Worm (Caenorhabditis elegans) whole organism, L3 larva: ENCODE measurements around the gene R160.2.

ENCODE experiments used
- aly-2 ChIP-seq: fragments of 150-350 bp; optimal IDR thresholded peaks from 2 replicates; lab custom pipeline; 2014; ENCODE audit warnings: missing biosample characterization, missing genetic modification characterization
- nhr-11 ChIP-seq: fragments of 150-350 bp; optimal IDR thresholded peaks from 2 replicates; lab custom pipeline; 2014; ENCODE audit warnings: missing biosample characterization, missing genetic modification characterization
- pha-4 ChIP-seq: fragments of 150-350 bp; optimal IDR thresholded peaks from 2 replicates; lab custom pipeline; 2014; ENCODE audit warnings: missing biosample characterization, missing genetic modification reagents, missing genetic modification characterization
- pqm-1 ChIP-seq: fragments of 150-350 bp; optimal IDR thresholded peaks from 2 replicates; lab custom pipeline; 2017; ENCODE audit warnings: missing biosample characterization, missing genetic modification characterization, inconsistent platforms
- sea-2 ChIP-seq: fragments of 150-350 bp; sonication (generic microtip); optimal IDR thresholded peaks from 4 replicates; lab custom pipeline; 2014; ENCODE audit warnings: missing biosample characterization, missing genetic modification reagents, missing genetic modification characterization
- unc-39 ChIP-seq: sonication (generic microtip); optimal IDR thresholded peaks from 4 replicates; lab custom pipeline; 2017; ENCODE audit warnings: missing biosample characterization, missing genetic modification characterization
- ztf-11 ChIP-seq: fragments of 150-350 bp; optimal IDR thresholded peaks from 2 replicates; lab custom pipeline; 2014; ENCODE audit warnings: missing biosample characterization, missing genetic modification characterization

- no peak for TF ChIP-seq aly-2 (tag; lab: Kevin White, UChicago)
- no peak for TF ChIP-seq pqm-1
- TF ChIP-seq sea-2 (GFP tag; lab: Kevin White, UChicago): no peak
- no peak for TF ChIP-seq nhr-11 (tag; lab: Kevin White, UChicago)
- no peak for TF ChIP-seq pha-4 (tag; lab: Kevin White, UChicago)
- TF ChIP-seq ztf-11 (tag; lab: Kevin White, UChicago): no peak
- no peak for TF ChIP-seq unc-39 (tag; lab: Kevin White, UChicago)
These were observed 15.0 kb upstream of the R160.2 start for ce11 chrX:4391680-4392079.
